Worm (Caenorhabditis elegans): ENCODE measurements around the gene nlp-3.

The nlp-3 gene

ce11 chrX:13178347-13178746, at the start of gene nlp-3:
Gene nlp-3, minus strand, starts transcription at chrX:13178447.
- no peak for TF ChIP-seq unc-62 (GFP tag; optimal IDR thresholded peaks at IDR 0.05)

ce11 chrX:13227778-13228177, 49.5 kb upstream of the nlp-3 start:
- no peak for TF ChIP-seq unc-62 (GFP tag; optimal IDR thresholded peaks at IDR 0.05)

- no peak for TF ChIP-seq unc-62 (GFP tag; optimal IDR thresholded peaks at IDR 0.05)
Observed at ce11 chrX:13226614-13227096, 48.4 kb upstream of the nlp-3 start, which contains the start of gene skr-21. Gene skr-21, minus strand, starts transcription at chrX:13226664.

ce11 chrX:13225111-13225905, 47.1 kb upstream of the nlp-3 start:
- no peak for TF ChIP-seq unc-62 (GFP tag; optimal IDR thresholded peaks at IDR 0.05)

ce11 chrX:13224608-13225007, 46.4 kb upstream of the nlp-3 start, which contains the start of gene skr-19:
Gene skr-19, minus strand, starts transcription at chrX:13224708.
- no peak for TF ChIP-seq unc-62 (GFP tag; optimal IDR thresholded peaks at IDR 0.05)

ce11 chrX:13223437-13223836, 45.2 kb upstream of the nlp-3 start, which contains the start of gene skr-20:
Gene skr-20, minus strand, starts transcription at chrX:13223537.
- no peak for TF ChIP-seq unc-62 (GFP tag; optimal IDR thresholded peaks at IDR 0.05)

- TF ChIP-seq unc-62 (GFP tag; optimal IDR thresholded peaks at IDR 0.05) = no peak
Observed at ce11 chrX:13221357-13221756, 43.1 kb upstream of the nlp-3 start, which contains the start of gene asp-4. Gene asp-4, minus strand, starts transcription at chrX:13221462.

- TF ChIP-seq unc-62 (GFP tag; optimal IDR thresholded peaks at IDR 0.05) = no peak
Observed at ce11 chrX:13220609-13221008, 42.4 kb upstream of the nlp-3 start.

ce11 chrX:13217940-13218339, 39.7 kb upstream of the nlp-3 start:
- no peak for TF ChIP-seq unc-62 (GFP tag; optimal IDR thresholded peaks at IDR 0.05)

- TF ChIP-seq unc-62 (GFP tag; optimal IDR thresholded peaks at IDR 0.05) = no peak
Observed at ce11 chrX:13216802-13217201, 38.6 kb upstream of the nlp-3 start, which contains the start of gene R12H7.4. Gene R12H7.4, plus strand, starts transcription at chrX:13217102.

- TF ChIP-seq unc-62 (GFP tag; optimal IDR thresholded peaks at IDR 0.05) = no peak
Observed at ce11 chrX:13212528-13212927, 34.3 kb upstream of the nlp-3 start.

- no peak for TF ChIP-seq unc-62 (GFP tag; optimal IDR thresholded peaks at IDR 0.05)
Observed at ce11 chrX:13210478-13210877, 32.2 kb upstream of the nlp-3 start.

- TF ChIP-seq unc-62 (GFP tag; optimal IDR thresholded peaks at IDR 0.05) = no peak
Observed at ce11 chrX:13209026-13209425, 30.8 kb upstream of the nlp-3 start.

- no peak for TF ChIP-seq unc-62 (GFP tag; optimal IDR thresholded peaks at IDR 0.05)
Observed at ce11 chrX:13206911-13207310, 28.7 kb upstream of the nlp-3 start.

- no peak for TF ChIP-seq unc-62 (GFP tag; optimal IDR thresholded peaks at IDR 0.05)
Observed at ce11 chrX:13206011-13206410, 27.8 kb upstream of the nlp-3 start.

- no peak for TF ChIP-seq unc-62 (GFP tag; optimal IDR thresholded peaks at IDR 0.05)
Observed at ce11 chrX:13202312-13202711, 24.1 kb upstream of the nlp-3 start.

ce11 chrX:13201401-13201800, 23.2 kb upstream of the nlp-3 start, which contains the start of gene unc-9:
Gene unc-9, plus strand, starts transcription at chrX:13201770.
- TF ChIP-seq unc-62 (GFP tag; optimal IDR thresholded peaks at IDR 0.05) = no peak

All from whole organism, dauer.